Worm (Caenorhabditis elegans) whole organism, L4 larva: ENCODE measurements around the gene T16H12.9.
A peak's percentile ranks its signal among the peaks of the same experiment; 100 is the strongest.

Experiments used
- D1046.2 ChIP-seq: fragments of 200-800 bp; sonication (Bioruptor generic); IDR thresholded peaks from 2 replicates; pipeline ENCODE4 v1.3.6; 2022; ENCODE audit warnings: missing genetic modification characterization, missing compliant biosample characterization
- F10B5.3 ChIP-seq: sonication (generic microtip); optimal IDR thresholded peaks from 2 replicates; lab custom pipeline; 2016; ENCODE audit warnings: mild to moderate bottlenecking, missing genetic modification characterization, missing compliant biosample characterization
- F26F4.8 ChIP-seq: fragments of 200-800 bp; sonication (Bioruptor generic); conservative IDR thresholded peaks from 2 replicates; pipeline ENCODE4 v1.3.6; 2022; ENCODE audit warnings: missing genetic modification characterization, missing compliant biosample characterization
- F49E8.2 ChIP-seq: sonication (generic microtip); optimal IDR thresholded peaks from 2 replicates; lab custom pipeline; 2016; ENCODE audit warnings: missing compliant biosample characterization, mild to moderate bottlenecking, missing genetic modification characterization, borderline replicate concordance
- Y105C5A.15 ChIP-seq: fragments of 200-800 bp; sonication (Bioruptor generic); IDR thresholded peaks from 2 replicates; pipeline ENCODE4 v1.3.6; 2022; ENCODE audit warnings: missing genetic modification characterization, missing compliant biosample characterization
- Y48G9A.11 ChIP-seq: fragments of 200-800 bp; sonication (Bioruptor generic); IDR thresholded peaks from 2 replicates; pipeline ENCODE4 v1.3.6; 2022; ENCODE audit warnings: missing genetic modification reagents, missing genetic modification characterization, missing compliant biosample characterization
- Y75B8A.6 ChIP-seq: fragments of 200-800 bp; sonication (Bioruptor generic); IDR thresholded peaks from 2 replicates; pipeline ENCODE4 v1.3.6; 2022; ENCODE audit warnings: missing genetic modification reagents, missing genetic modification characterization, missing compliant biosample characterization
- ZK337.2 ChIP-seq: fragments of 200-800 bp; sonication (Bioruptor generic); IDR thresholded peaks from 2 replicates; pipeline ENCODE4 v1.3.6; 2022; ENCODE audit warnings: missing genetic modification reagents, missing genetic modification characterization, missing compliant biosample characterization
- ZK546.5 ChIP-seq, 2 experiments: sonication (generic microtip); optimal IDR thresholded peaks; 2 replicates each; lab custom pipeline; 2017; ENCODE audit warnings: missing biosample characterization in 2 of 2, missing genetic modification characterization in 2 of 2
- aha-1 ChIP-seq: fragments of 150-350 bp; peaks from one replicate; lab custom pipeline; 2014; ENCODE audit warnings: missing biosample characterization, missing genetic modification characterization
- arid-1 ChIP-seq: fragments of 200-800 bp; sonication (Bioruptor generic); conservative IDR thresholded peaks from 2 replicates; pipeline ENCODE4 v1.3.6; 2022; ENCODE audit warnings: missing genetic modification reagents, missing genetic modification characterization, missing compliant biosample characterization
- attf-4 ChIP-seq: sonication (generic microtip); optimal IDR thresholded peaks from 3 replicates; lab custom pipeline; 2017; ENCODE audit warnings: missing biosample characterization, missing genetic modification characterization
- ceh-20 ChIP-seq: fragments of 200-800 bp; sonication (Bioruptor generic); IDR thresholded peaks from 2 replicates; pipeline ENCODE4 v1.3.6; 2022; ENCODE audit warnings: missing genetic modification reagents, missing genetic modification characterization, missing compliant biosample characterization
- ceh-44 ChIP-seq: fragments of 200-800 bp; sonication (Bioruptor generic); IDR thresholded peaks from 2 replicates; pipeline ENCODE4 v1.3.6; 2022; ENCODE audit warnings: missing genetic modification reagents, missing genetic modification characterization, missing compliant biosample characterization
- ceh-82 ChIP-seq: sonication (generic microtip); optimal IDR thresholded peaks from 2 replicates; lab custom pipeline; 2017; ENCODE audit warnings: missing biosample characterization, missing genetic modification characterization
- ces-1 ChIP-seq: fragments of 150-350 bp; sonication (generic microtip); optimal IDR thresholded peaks from 4 replicates; lab custom pipeline; 2014; ENCODE audit warnings: missing biosample characterization, missing genetic modification reagents, missing genetic modification characterization
- daf-12 ChIP-seq: fragments of 150-350 bp; optimal IDR thresholded peaks from 2 replicates; lab custom pipeline; 2014; ENCODE audit warnings: missing biosample characterization, missing genetic modification reagents, missing genetic modification characterization
- daf-8 ChIP-seq: fragments of 200-800 bp; sonication (Bioruptor generic); IDR thresholded peaks from 2 replicates; pipeline ENCODE4 v1.3.6; 2022; ENCODE audit warnings: missing genetic modification characterization, missing compliant biosample characterization
- dmd-8 ChIP-seq: fragments of 200-800 bp; sonication (Bioruptor generic); IDR thresholded peaks from 2 replicates; pipeline ENCODE4 v1.3.6; 2022; ENCODE audit warnings: missing genetic modification characterization, missing compliant biosample characterization
- duxl-1 ChIP-seq: sonication (generic microtip); optimal IDR thresholded peaks from 2 replicates; lab custom pipeline; 2016; ENCODE audit warnings: mild to moderate bottlenecking, missing genetic modification characterization, moderate library complexity, missing compliant biosample characterization; ENCODE audit not compliant: poor library complexity
- egl-43 ChIP-seq: fragments of 200-800 bp; sonication (Bioruptor generic); IDR thresholded peaks from 2 replicates; pipeline ENCODE4 v1.3.6; 2022; ENCODE audit warnings: missing genetic modification reagents, missing genetic modification characterization, missing compliant biosample characterization
- fkh-10 ChIP-seq: fragments of 150-350 bp; optimal IDR thresholded peaks from 2 replicates; lab custom pipeline; 2014; ENCODE audit warnings: missing biosample characterization, missing genetic modification reagents, missing genetic modification characterization
- fos-1 ChIP-seq: fragments of 150-350 bp; optimal IDR thresholded peaks from 2 replicates; lab custom pipeline; 2014; ENCODE audit warnings: missing biosample characterization, missing genetic modification characterization
- hlh-30 ChIP-seq: sonication (generic microtip); optimal IDR thresholded peaks from 2 replicates; lab custom pipeline; 2017; ENCODE audit warnings: antibody characterized with exemption, mild to moderate bottlenecking, missing genetic modification characterization, missing compliant biosample characterization; ENCODE audit not compliant: insufficient read depth
- hmg-1.1 ChIP-seq: fragments of 200-800 bp; sonication (Bioruptor generic); IDR thresholded peaks from 2 replicates; pipeline ENCODE4 v1.3.6; 2022; ENCODE audit warnings: missing genetic modification reagents, missing genetic modification characterization, missing compliant biosample characterization
- lim-7 ChIP-seq: fragments of 200-800 bp; sonication (Bioruptor generic); IDR thresholded peaks from 2 replicates; pipeline ENCODE4 v1.3.6; 2022; ENCODE audit warnings: missing genetic modification characterization, missing compliant biosample characterization
- lin-13 ChIP-seq: fragments of 150-350 bp; optimal IDR thresholded peaks from 2 replicates; lab custom pipeline; 2014; ENCODE audit warnings: missing biosample characterization, missing genetic modification reagents, missing genetic modification characterization
- lsy-2 ChIP-seq, 2 experiments: fragments of 150-350 bp in 1 of 2; sonication (generic microtip) in 1 of 2; optimal IDR thresholded peaks; 2 replicates each; lab custom pipeline; 2014 to 2017; ENCODE audit warnings: missing biosample characterization in 2 of 2, missing genetic modification characterization in 2 of 2
- madf-5 ChIP-seq, 2 experiments: fragments of 200-800 bp; sonication (Bioruptor generic); IDR thresholded peaks; 2 replicates each; pipeline ENCODE4 v1.3.6; 2022; ENCODE audit warnings: missing compliant biosample characterization in 2 of 2, missing genetic modification characterization in 2 of 2
- madf-9 ChIP-seq: fragments of 200-800 bp; sonication (Bioruptor generic); conservative IDR thresholded peaks from 2 replicates; pipeline ENCODE4 v1.3.6; 2022; ENCODE audit warnings: missing genetic modification reagents, missing genetic modification characterization, missing compliant biosample characterization
- mdt-29 ChIP-seq: fragments of 200-800 bp; sonication (Bioruptor generic); IDR thresholded peaks from 2 replicates; pipeline ENCODE4 v1.3.6; 2022; ENCODE audit warnings: missing genetic modification reagents, missing genetic modification characterization, missing compliant biosample characterization
- mxl-3 ChIP-seq: fragments of 200-800 bp; sonication (Bioruptor generic); optimal IDR thresholded peaks from 2 replicates; lab custom pipeline; 2018; ENCODE audit warnings: mild to moderate bottlenecking, missing genetic modification characterization, missing compliant biosample characterization
- nhr-10 ChIP-seq: fragments of 150-350 bp; optimal IDR thresholded peaks from 2 replicates; lab custom pipeline; 2014; ENCODE audit warnings: missing biosample characterization, missing genetic modification characterization
- nhr-102 ChIP-seq: sonication (generic microtip); optimal IDR thresholded peaks from 2 replicates; lab custom pipeline; 2016; ENCODE audit warnings: mild to moderate bottlenecking, missing genetic modification characterization, moderate library complexity, missing compliant biosample characterization
- nhr-111 ChIP-seq: fragments of 200-800 bp; sonication (Bioruptor generic); optimal IDR thresholded peaks from 2 replicates; lab custom pipeline; 2018; ENCODE audit warnings: mild to moderate bottlenecking, missing genetic modification characterization, missing compliant biosample characterization
- nhr-28 ChIP-seq: fragments of 150-350 bp; optimal IDR thresholded peaks from 2 replicates; lab custom pipeline; 2014; ENCODE audit warnings: missing biosample characterization, missing genetic modification characterization
- nhr-42 ChIP-seq: fragments of 200-800 bp; sonication (Bioruptor generic); IDR thresholded peaks from 2 replicates; pipeline ENCODE4 v1.3.6; 2022; ENCODE audit warnings: missing genetic modification characterization, missing compliant biosample characterization
- nhr-48 ChIP-seq: sonication (generic microtip); optimal IDR thresholded peaks from 2 replicates; lab custom pipeline; 2016; ENCODE audit warnings: mild to moderate bottlenecking, missing genetic modification characterization, missing compliant biosample characterization
- nhr-6 ChIP-seq: fragments of 150-350 bp; optimal IDR thresholded peaks from 2 replicates; lab custom pipeline; 2014; ENCODE audit warnings: missing biosample characterization, missing genetic modification characterization
- nhr-77 ChIP-seq: fragments of 150-350 bp; optimal IDR thresholded peaks from 2 replicates; lab custom pipeline; 2014; ENCODE audit warnings: missing biosample characterization, missing genetic modification characterization
- php-3 ChIP-seq: fragments of 200-800 bp; sonication (Bioruptor generic); IDR thresholded peaks from 2 replicates; pipeline ENCODE4 v1.3.6; 2022; ENCODE audit warnings: missing genetic modification reagents, missing genetic modification characterization, missing compliant biosample characterization
- pqm-1 ChIP-seq: sonication (generic microtip); optimal IDR thresholded peaks from 2 replicates; lab custom pipeline; 2017; ENCODE audit warnings: missing biosample characterization, missing genetic modification characterization
- saeg-2 ChIP-seq: fragments of 200-800 bp; sonication (Bioruptor generic); IDR thresholded peaks from 2 replicates; pipeline ENCODE4 v1.3.6; 2022; ENCODE audit warnings: missing genetic modification reagents, missing genetic modification characterization, missing compliant biosample characterization
- sdz-12 ChIP-seq: fragments of 200-800 bp; sonication (Bioruptor generic); optimal IDR thresholded peaks from 2 replicates; lab custom pipeline; 2018; ENCODE audit warnings: mild to moderate bottlenecking, missing genetic modification characterization, missing compliant biosample characterization
- snpc-4 ChIP-seq: fragments of 150-350 bp; optimal IDR thresholded peaks from 2 replicates; lab custom pipeline; 2014; ENCODE audit warnings: missing biosample characterization, missing genetic modification characterization
- unc-130 ChIP-seq: sonication (generic microtip); optimal IDR thresholded peaks from 2 replicates; lab custom pipeline; 2016; ENCODE audit warnings: missing genetic modification reagents, missing genetic modification characterization, missing compliant biosample characterization
- unc-39 ChIP-seq: sonication (generic microtip); optimal IDR thresholded peaks from 2 replicates; lab custom pipeline; 2017; ENCODE audit warnings: missing biosample characterization, missing genetic modification characterization
- unc-62 ChIP-seq, 3 experiments: fragments of 150-350 bp in 1 of 3; sonication (generic microtip); optimal IDR thresholded peaks in 2 of 3; peaks in 1 of 3; 1 replicate in 1 of 3; 2 replicates in 2 of 3; lab custom pipeline; 2014 to 2017; ENCODE audit warnings: missing biosample characterization in 3 of 3, missing genetic modification characterization in 3 of 3, missing genetic modification reagents in 3 of 3, missing genotype in 1 of 3
- vab-7 ChIP-seq: fragments of 200-800 bp; sonication (Bioruptor generic); IDR thresholded peaks from 2 replicates; pipeline ENCODE4 v1.3.6; 2022; ENCODE audit warnings: missing genetic modification reagents, missing genetic modification characterization, missing compliant biosample characterization
- zfp-2 ChIP-seq: sonication (generic microtip); optimal IDR thresholded peaks from 2 replicates; lab custom pipeline; 2016; ENCODE audit warnings: mild to moderate bottlenecking, missing genetic modification characterization, missing compliant biosample characterization
- zip-11 ChIP-seq: fragments of 200-800 bp; sonication (Bioruptor generic); IDR thresholded peaks from 2 replicates; pipeline ENCODE4 v1.3.6; 2022; ENCODE audit warnings: missing genetic modification characterization, missing compliant biosample characterization
- ztf-7 ChIP-seq: fragments of 150-350 bp; optimal IDR thresholded peaks from 2 replicates; lab custom pipeline; 2014; ENCODE audit warnings: missing biosample characterization, missing genetic modification characterization

Gene T16H12.9

DNA sequence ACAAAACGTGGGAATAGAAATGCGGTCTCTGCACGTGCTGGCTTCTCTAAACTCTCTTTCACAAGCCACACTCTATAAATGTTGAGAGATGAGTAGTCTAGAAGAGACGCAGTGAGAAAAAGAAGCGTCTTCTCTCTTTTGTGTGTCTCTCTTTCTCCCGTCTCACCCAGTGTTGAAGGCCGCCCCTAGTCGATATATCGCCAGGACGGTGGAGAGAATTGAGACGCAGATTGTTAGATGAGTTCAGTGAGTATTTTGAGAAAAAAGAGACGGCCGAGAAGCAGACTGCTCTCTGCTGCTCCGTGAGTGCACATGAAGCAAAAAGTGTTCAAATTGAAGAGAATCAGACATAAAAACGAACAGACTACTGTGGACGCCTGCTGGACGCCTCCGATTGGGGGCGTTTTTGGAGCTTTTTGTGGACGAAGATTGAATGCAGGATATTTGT lies 12.5 kb upstream of the T16H12.9 start:
- no peak for TF ChIP-seq ceh-44 (GFP tag; lab: Robert Waterston, UW)
- TF ChIP-seq unc-130, result no peak
- peak; percentile 94 for TF ChIP-seq nhr-48
- peak; percentile 50; the same call in 1 of the 2 replicates for TF ChIP-seq saeg-2 (GFP tag; lab: Robert Waterston, UW)
- TF ChIP-seq nhr-42 (GFP tag; lab: Robert Waterston, UW), result peak; percentile 45; the same call in 1 of the 2 replicates
- TF ChIP-seq unc-62 (GFP tag; optimal IDR thresholded peaks at IDR 0.05 in 1 of 2; lab: Kevin White, UChicago), result peak in 1 of 2 experiments; percentile 99
- no peak for TF ChIP-seq unc-62 (tag; optimal IDR thresholded peaks at IDR 0.05; lab: Kevin White, UChicago)
- no peak for TF ChIP-seq lim-7 (GFP tag; lab: Robert Waterston, UW)
- TF ChIP-seq vab-7 (GFP tag; lab: Robert Waterston, UW), result 0 out of 2 replicates have a peak, but pooled peaks have one; percentile 41
- TF ChIP-seq nhr-77 (tag; lab: Kevin White, UChicago), result peak; percentile 34
- peak; percentile 81 for TF ChIP-seq nhr-28
- TF ChIP-seq madf-9 (GFP tag; lab: Robert Waterston, UW), result no peak
- TF ChIP-seq snpc-4, result no peak
- no peak for TF ChIP-seq ZK337.2 (GFP tag; lab: Robert Waterston, UW)
- no peak for TF ChIP-seq ztf-7 (tag; lab: Kevin White, UChicago)
- peak; percentile 79 for TF ChIP-seq nhr-102
- TF ChIP-seq F10B5.3 (tag; lab: Kevin White, UChicago), result peak; percentile 43
- TF ChIP-seq hlh-30 (tag; lab: Kevin White, UChicago), result peak; percentile 95
- no peak for TF ChIP-seq sdz-12 (GFP tag; lab: Kevin White, UChicago)
- peak; percentile 27 for TF ChIP-seq pqm-1
- TF ChIP-seq duxl-1 (tag; lab: Kevin White, UChicago), result no peak
- TF ChIP-seq ces-1 (GFP tag; lab: Kevin White, UChicago), result peak; percentile 10
- TF ChIP-seq daf-12 (tag; lab: Kevin White, UChicago), result no peak
- TF ChIP-seq fkh-10 (GFP tag; lab: Kevin White, UChicago), result peak; percentile 76
- TF ChIP-seq daf-8, result no peak
- no peak for TF ChIP-seq D1046.2 (GFP tag; lab: Robert Waterston, UW)
- TF ChIP-seq lin-13 (GFP tag; lab: Kevin White, UChicago), result peak; percentile 38
- no peak for TF ChIP-seq ZK546.5 (tag; optimal IDR thresholded peaks at IDR 0.05; lab: Kevin White, UChicago)
- TF ChIP-seq unc-39 (tag; lab: Kevin White, UChicago), result no peak
- no peak for TF ChIP-seq F26F4.8
- no peak for TF ChIP-seq Y75B8A.6
- TF ChIP-seq nhr-6, result peak; percentile 92
- no peak for TF ChIP-seq attf-4
- TF ChIP-seq nhr-111 (GFP tag; lab: Kevin White, UChicago), result no peak
- no peak for TF ChIP-seq zip-11 (GFP tag; lab: Robert Waterston, UW)
- peak; percentile 96 for TF ChIP-seq hmg-1.1 (GFP tag; lab: Robert Waterston, UW)
- TF ChIP-seq nhr-10 (tag; lab: Kevin White, UChicago), result peak; percentile 33
- peak; percentile 65 for TF ChIP-seq arid-1 (GFP tag; lab: Robert Waterston, UW)
- peak; percentile 81 for TF ChIP-seq ceh-20 (GFP tag; lab: Robert Waterston, UW)
- TF ChIP-seq madf-5 (GFP tag; IDR thresholded peaks at IDR 0.05; lab: Robert Waterston, UW), result no peak
- TF ChIP-seq ceh-82, result no peak
- no peak for TF ChIP-seq Y48G9A.11 (GFP tag; lab: Robert Waterston, UW)
- TF ChIP-seq aha-1 (tag; lab: Kevin White, UChicago), result peak; percentile 98
- TF ChIP-seq F49E8.2 (tag; lab: Kevin White, UChicago), result no peak
- no peak for TF ChIP-seq dmd-8 (GFP tag; lab: Robert Waterston, UW)
- TF ChIP-seq Y105C5A.15 (GFP tag; lab: Robert Waterston, UW), result no peak
- TF ChIP-seq mxl-3 (GFP tag; lab: Kevin White, UChicago), result peak; percentile 87
- no peak for TF ChIP-seq mdt-29 (GFP tag; lab: Robert Waterston, UW)
- TF ChIP-seq fos-1, result no peak
- TF ChIP-seq zfp-2 (tag; lab: Kevin White, UChicago), result no peak
- TF ChIP-seq egl-43 (GFP tag; lab: Robert Waterston, UW), result peak; percentile 80
- peak; percentile 70 to 93 for TF ChIP-seq lsy-2 (tag; optimal IDR thresholded peaks at IDR 0.05; lab: Kevin White, UChicago)
- TF ChIP-seq php-3 (GFP tag; lab: Robert Waterston, UW), result peak; percentile 79
